Fruit fly (Drosophila melanogaster) whole organism, larva: ENCODE measurements around the gene obst-A.
"Not testable (repeated sequence)": the region's sequence is repeated elsewhere in the genome, so short reads cannot be mapped to it uniquely, and the experiment has no call there.

Experiments
- noc ChIP-seq: fragments of 200-800 bp; sonication (Bioruptor generic); optimal IDR thresholded peaks from 3 replicates; lab custom pipeline; 2019; ENCODE audit warnings: missing biosample characterization, mild to moderate bottlenecking, missing genetic modification characterization, moderate library complexity

obst-A gene

DNA sequence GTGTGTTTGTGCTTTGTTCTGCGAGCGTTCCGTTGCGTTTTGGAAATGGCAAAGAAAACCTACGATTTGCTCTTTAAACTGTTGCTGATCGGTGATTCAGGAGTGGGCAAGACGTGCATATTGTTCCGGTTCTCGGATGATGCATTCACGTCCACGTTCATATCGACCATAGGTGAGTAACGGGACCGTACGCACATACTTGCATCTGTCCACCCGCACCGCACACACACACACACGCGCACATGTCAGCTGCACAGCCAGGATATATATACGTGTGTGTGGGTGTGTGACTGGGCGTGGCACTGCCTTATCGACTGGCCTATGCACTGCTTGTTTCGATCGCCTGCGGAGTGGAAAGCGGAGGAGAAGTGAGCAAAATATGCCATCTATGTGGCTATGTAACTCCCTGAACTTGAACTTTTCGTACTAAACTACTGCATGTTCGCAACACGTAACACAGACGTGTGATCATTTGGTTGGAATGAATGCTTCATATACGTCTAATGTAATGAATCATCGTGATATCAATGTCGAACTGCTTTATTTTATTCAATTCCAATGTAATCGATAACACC, 12.0 kb downstream of the obst-A start:
- no peak for TF ChIP-seq noc (tag; lab: Kevin White, UChicago)

DNA sequence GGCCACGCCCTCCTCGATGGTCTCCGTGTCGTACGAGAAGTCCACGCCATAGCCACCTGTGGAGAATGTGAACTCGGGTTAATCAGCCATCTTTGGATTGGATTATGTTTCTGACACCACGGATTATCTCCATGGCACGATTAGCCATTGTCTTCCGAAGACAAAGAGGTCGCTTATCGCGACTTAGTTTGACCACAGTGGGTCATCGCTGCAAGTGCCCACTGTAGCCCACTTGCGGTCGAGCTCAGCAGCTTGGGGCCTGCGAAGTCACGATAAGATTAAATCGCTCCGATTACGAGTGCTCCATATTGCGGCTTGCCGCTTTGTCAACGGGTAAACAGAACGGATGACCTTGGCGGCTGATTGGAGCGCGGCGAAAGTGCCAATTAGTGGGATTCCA, 16.3 kb downstream of the obst-A start:
- no peak for TF ChIP-seq noc (tag; lab: Kevin White, UChicago)

DNA sequence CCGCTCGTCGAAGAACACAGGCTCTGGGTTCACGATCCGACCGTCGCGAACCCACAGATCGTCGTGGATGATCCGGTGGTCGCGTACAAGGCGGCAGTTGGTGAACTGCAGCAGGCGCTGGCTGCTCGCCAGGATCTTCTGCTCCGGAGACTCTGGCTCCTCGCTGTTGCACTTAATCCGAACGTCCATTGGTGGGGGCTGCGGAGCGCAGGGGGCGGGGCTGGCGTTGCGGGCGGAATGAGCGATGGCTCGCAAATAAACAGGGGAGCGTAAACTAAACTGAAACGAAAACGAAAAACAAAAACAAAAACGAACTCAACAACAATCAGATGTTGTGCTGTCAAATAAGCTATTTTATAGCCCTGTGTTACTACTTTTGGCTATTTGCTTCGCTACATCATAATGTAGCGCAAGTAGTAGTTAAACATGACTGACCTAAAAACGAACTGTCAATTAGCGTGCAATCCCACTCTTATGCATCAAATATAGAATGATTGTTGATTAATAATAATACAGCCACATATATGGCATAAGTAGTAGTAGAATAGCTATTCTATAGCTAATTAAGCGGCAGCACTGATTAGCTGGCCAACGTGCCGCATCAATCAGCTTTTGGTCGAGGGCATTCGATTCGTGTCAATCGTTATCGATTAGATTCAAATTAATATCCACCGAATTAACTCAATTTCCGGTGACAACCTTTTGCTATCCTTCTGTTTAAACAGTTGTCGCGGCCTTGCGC, 17.4 kb downstream of the obst-A start, which contains the start of gene CG17065:
Gene CG17065 (minus strand): TSS at position 351 of the 742 bp plus-strand sequence.
- no peak for TF ChIP-seq noc (tag; lab: Kevin White, UChicago)

DNA sequence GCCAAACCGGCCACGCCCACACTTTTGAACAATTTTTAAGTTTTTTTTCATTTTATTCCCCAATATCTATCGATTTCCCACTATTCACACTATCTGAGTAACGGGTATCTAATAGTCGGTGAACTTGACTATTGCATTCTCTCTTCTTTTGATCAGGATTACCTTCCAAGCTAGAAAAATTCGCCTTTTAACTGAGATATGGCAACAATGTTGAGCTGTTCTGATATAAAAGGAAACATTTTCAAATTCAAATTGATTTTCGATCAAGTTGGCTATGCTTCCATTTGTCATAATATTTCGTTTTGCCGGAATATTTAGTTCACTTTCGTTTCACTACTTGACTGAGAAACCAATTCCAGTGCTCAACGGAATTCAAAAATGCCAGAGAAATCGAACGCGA, 19.3 kb downstream of the obst-A start, which contains the start of gene CG42577:
Gene CG42577 (plus strand): TSS at position 301 of the 400 bp plus-strand sequence.
- not testable (repeated sequence) for TF ChIP-seq noc (tag; lab: Kevin White, UChicago)

DNA sequence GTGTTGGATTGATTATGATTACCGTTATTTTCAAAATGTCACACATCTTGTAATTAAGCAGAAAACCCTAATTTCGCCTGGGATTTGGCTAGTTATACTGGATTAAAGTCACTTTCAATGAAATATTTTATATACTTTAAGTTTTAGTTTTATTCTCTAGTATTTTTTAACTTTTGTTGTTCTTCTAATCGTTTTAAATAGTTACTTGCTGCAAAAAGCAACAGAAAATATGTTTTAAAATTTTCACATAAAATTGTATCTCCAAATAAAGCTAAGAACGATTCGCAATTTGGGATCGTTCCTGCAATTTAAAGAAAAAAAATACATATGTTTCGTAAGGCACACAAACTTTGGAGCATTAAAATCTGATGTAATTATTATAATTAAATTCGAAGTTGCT, 30.0 kb downstream of the obst-A start, which contains the start of gene Inx6:
Gene Inx6 (minus strand): TSS at position 101 of the 400 bp plus-strand sequence.
- no peak for TF ChIP-seq noc (tag; lab: Kevin White, UChicago)
